Fruit fly (Drosophila melanogaster) whole organism, embryonic: ENCODE data around the gene Ctr9.

Source experiments
- Blimp-1 ChIP-seq: fragments of 200-800 bp; sonication (Bioruptor generic); optimal IDR thresholded peaks from 3 replicates; lab custom pipeline; 2018; ENCODE audit warnings: missing biosample characterization, missing genetic modification characterization, mild to moderate bottlenecking, moderate library complexity, missing genetic modification reagents
- CG10147 ChIP-seq: fragments of 200-800 bp; sonication (Bioruptor generic); optimal IDR thresholded peaks from 2 replicates; lab custom pipeline; 2019; ENCODE audit warnings: missing biosample characterization, mild to moderate bottlenecking, missing genetic modification characterization, moderate library complexity
- CG10209 ChIP-seq: fragments of 200-800 bp; sonication (Bioruptor generic); optimal IDR thresholded peaks from 3 replicates; lab custom pipeline; 2017; ENCODE audit warnings: missing biosample characterization, mild to moderate bottlenecking, missing genetic modification characterization, missing genetic modification reagents
- CG10654 ChIP-seq: fragments of 200-800 bp; sonication (Bioruptor generic); optimal IDR thresholded peaks from 2 replicates; lab custom pipeline; 2016; ENCODE audit warnings: missing biosample characterization, missing genetic modification characterization
- CG11085 ChIP-seq: fragments of 200-800 bp; sonication (Bioruptor generic); IDR thresholded peaks from 2 replicates; pipeline ENCODE4 v1.3.6; 2022; ENCODE audit warnings: missing biosample characterization, missing genetic modification characterization
- CG12299 ChIP-seq: fragments of 200-800 bp; sonication (Bioruptor generic); optimal IDR thresholded peaks from 2 replicates; lab custom pipeline; 2018; ENCODE audit warnings: missing biosample characterization, mild to moderate bottlenecking, missing genetic modification characterization
- CG14050 ChIP-seq: fragments of 200-800 bp; sonication (Bioruptor generic); IDR thresholded peaks from 3 replicates; pipeline ENCODE4 v1.3.6; 2022; ENCODE audit warnings: missing biosample characterization, missing genetic modification characterization
- CG16813 ChIP-seq: fragments of 200-800 bp; sonication (Bioruptor generic); IDR thresholded peaks from 3 replicates; pipeline ENCODE4 v1.3.6; 2022; ENCODE audit warnings: missing biosample characterization, missing genetic modification characterization; ENCODE audit not compliant: partially characterized antibody
- CG17829 ChIP-seq: fragments of 200-800 bp; optimal IDR thresholded peaks from 2 replicates; lab custom pipeline; 2019; ENCODE audit warnings: missing biosample characterization, mild to moderate bottlenecking, missing genetic modification characterization, moderate library complexity
- CG31441 ChIP-seq: fragments of 200-800 bp; sonication (Bioruptor generic); IDR thresholded peaks from 2 replicates; pipeline ENCODE4 v1.3.6; 2022; ENCODE audit warnings: missing biosample characterization, missing genetic modification characterization
- CG3163 ChIP-seq: fragments of 200-800 bp; sonication (Bioruptor generic); optimal IDR thresholded peaks from 3 replicates; lab custom pipeline; 2016; ENCODE audit warnings: missing biosample characterization, missing genetic modification characterization
- CG42726 ChIP-seq: fragments of 200-800 bp; sonication (Bioruptor generic); IDR thresholded peaks from 2 replicates; pipeline ENCODE4 v1.3.6; 2022; ENCODE audit warnings: missing biosample characterization, missing genetic modification characterization; ENCODE audit not compliant: partially characterized antibody
- CG4707 ChIP-seq: fragments of 200-800 bp; sonication (Bioruptor generic); optimal IDR thresholded peaks from 2 replicates; lab custom pipeline; 2018; ENCODE audit warnings: missing biosample characterization, mild to moderate bottlenecking, missing genetic modification characterization, moderate library complexity
- CG6272 ChIP-seq: fragments of 200-800 bp; sonication (Bioruptor generic); IDR thresholded peaks from 2 replicates; pipeline ENCODE4 v1.3.6; 2022; ENCODE audit warnings: missing biosample characterization, missing genetic modification characterization
- CG6689 ChIP-seq: fragments of 200-800 bp; sonication (Bioruptor generic); IDR thresholded peaks from 2 replicates; pipeline ENCODE4 v1.3.6; 2022; ENCODE audit warnings: missing biosample characterization, missing genetic modification characterization
- CG6854 ChIP-seq: fragments of 200-800 bp; sonication (Bioruptor generic); optimal IDR thresholded peaks from 3 replicates; lab custom pipeline; 2017; ENCODE audit warnings: missing biosample characterization, mild to moderate bottlenecking, missing genetic modification characterization
- CG7357 ChIP-seq: fragments of 200-800 bp; sonication (Bioruptor generic); IDR thresholded peaks from 3 replicates; pipeline ENCODE4 v1.3.6; 2022; ENCODE audit warnings: missing biosample characterization, missing genetic modification characterization
- CG8765 ChIP-seq: fragments of 200-800 bp; sonication (Bioruptor generic); IDR thresholded peaks from 2 replicates; pipeline ENCODE4 v1.3.6; 2022; ENCODE audit warnings: missing biosample characterization, missing genetic modification characterization
- CG9215 ChIP-seq: fragments of 200-800 bp; sonication (Bioruptor generic); IDR thresholded peaks from 2 replicates; pipeline ENCODE4 v1.3.6; 2022; ENCODE audit warnings: missing biosample characterization, missing genetic modification characterization
- CG9727 ChIP-seq: fragments of 200-800 bp; sonication (Bioruptor generic); optimal IDR thresholded peaks from 3 replicates; lab custom pipeline; 2017; ENCODE audit warnings: missing biosample characterization, mild to moderate bottlenecking, missing genetic modification characterization
- CG9817 ChIP-seq: fragments of 200-800 bp; sonication (Bioruptor generic); optimal IDR thresholded peaks from 2 replicates; lab custom pipeline; 2018; ENCODE audit warnings: missing biosample characterization, mild to moderate bottlenecking, missing genetic modification characterization, moderate library complexity
- D ChIP-seq, 2 experiments: fragments of 200-800 bp in 1 of 2; fragments of >200 bp in 1 of 2; sonication (Bioruptor generic) in 1 of 2; optimal IDR thresholded peaks; 2 replicates in 1 of 2; 3 replicates in 1 of 2; lab custom pipeline; 2017; ENCODE audit warnings: mild to moderate bottlenecking in 1 of 2, missing biosample characterization in 1 of 2, missing genetic modification characterization in 1 of 2, missing genetic modification reagents in 1 of 2
- D19A ChIP-seq: fragments of 200-800 bp; optimal IDR thresholded peaks from 3 replicates; lab custom pipeline; 2019; ENCODE audit warnings: missing biosample characterization, mild to moderate bottlenecking, missing genetic modification characterization, moderate library complexity
- Dfd ChIP-seq, 2 experiments: fragments of >200 bp; optimal IDR thresholded peaks; 2 replicates each; lab custom pipeline; 2017; ENCODE audit warnings: missing biosample characterization in 2 of 2, missing genetic modification characterization in 2 of 2
- Doc2 ChIP-seq: fragments of 200-800 bp; sonication (Bioruptor generic); IDR thresholded peaks from 2 replicates; pipeline ENCODE4 v1.3.6; 2022; ENCODE audit warnings: missing biosample characterization, missing genetic modification characterization
- Ets97D ChIP-seq: fragments of 200-800 bp; sonication (Bioruptor generic); optimal IDR thresholded peaks from 3 replicates; lab custom pipeline; 2016; ENCODE audit warnings: missing biosample characterization, missing genetic modification characterization
- Hr3 ChIP-seq: fragments of 200-800 bp; sonication (Bioruptor generic); optimal IDR thresholded peaks from 3 replicates; lab custom pipeline; 2016; ENCODE audit warnings: missing biosample characterization, missing genetic modification characterization
- Hr39 ChIP-seq: fragments of >200 bp; optimal IDR thresholded peaks from 2 replicates; lab custom pipeline; 2017
- Jarid2 ChIP-seq: fragments of 200-800 bp; sonication (Bioruptor generic); optimal IDR thresholded peaks from 3 replicates; lab custom pipeline; 2017; ENCODE audit warnings: mild to moderate bottlenecking, missing biosample characterization, missing genetic modification reagents, missing genetic modification characterization
- Lim3 ChIP-seq: fragments of 200-800 bp; sonication (Bioruptor generic); IDR thresholded peaks from 2 replicates; pipeline ENCODE4 v1.3.6; 2022; ENCODE audit warnings: missing biosample characterization, missing genetic modification characterization
- Optix ChIP-seq: fragments of 200-800 bp; sonication (Bioruptor generic); IDR thresholded peaks from 3 replicates; pipeline ENCODE4 v1.3.6; 2022; ENCODE audit warnings: missing biosample characterization, missing genetic modification characterization
- ab ChIP-seq: fragments of 200-800 bp; sonication (Bioruptor generic); optimal IDR thresholded peaks from 2 replicates; lab custom pipeline; 2016; ENCODE audit warnings: missing biosample characterization, missing genetic modification characterization
- br ChIP-seq: fragments of >200 bp; optimal IDR thresholded peaks from 2 replicates; lab custom pipeline; 2017
- ci ChIP-seq: fragments of 200-800 bp; sonication (Bioruptor generic); IDR thresholded peaks from 3 replicates; pipeline ENCODE4 v1.3.6; 2022; ENCODE audit warnings: missing biosample characterization, missing genetic modification characterization
- fd96Cb ChIP-seq: fragments of 200-800 bp; sonication (Bioruptor generic); optimal IDR thresholded peaks from 2 replicates; lab custom pipeline; 2018; ENCODE audit warnings: missing biosample characterization, mild to moderate bottlenecking, missing genetic modification characterization, moderate library complexity
- gce ChIP-seq: fragments of 200-800 bp; sonication (Bioruptor generic); IDR thresholded peaks from 3 replicates; pipeline ENCODE4 v1.3.6; 2022; ENCODE audit warnings: missing biosample characterization, missing genetic modification characterization
- grau ChIP-seq: fragments of 200-800 bp; optimal IDR thresholded peaks from 3 replicates; lab custom pipeline; 2019; ENCODE audit warnings: missing biosample characterization, mild to moderate bottlenecking, missing genetic modification characterization, moderate library complexity
- ind ChIP-seq: fragments of 200-800 bp; sonication (Bioruptor generic); optimal IDR thresholded peaks from 3 replicates; lab custom pipeline; 2016; ENCODE audit warnings: missing biosample characterization, missing genetic modification characterization
- jigr1 ChIP-seq: fragments of 200-800 bp; sonication (Bioruptor generic); IDR thresholded peaks from 3 replicates; pipeline ENCODE4 v1.3.6; 2022; ENCODE audit warnings: missing biosample characterization, missing genetic modification characterization
- klu ChIP-seq: fragments of 200-800 bp; sonication (Bioruptor generic); IDR thresholded peaks from 2 replicates; pipeline ENCODE4 v1.3.6; 2022; ENCODE audit warnings: missing biosample characterization, missing genetic modification characterization
- lbe ChIP-seq: fragments of 200-800 bp; sonication (Bioruptor generic); optimal IDR thresholded peaks from 2 replicates; lab custom pipeline; 2016; ENCODE audit warnings: missing biosample characterization, mild to moderate bottlenecking, missing genetic modification characterization
- maf-S ChIP-seq: fragments of 200-800 bp; sonication (Bioruptor generic); optimal IDR thresholded peaks from 2 replicates; lab custom pipeline; 2016; ENCODE audit warnings: missing biosample characterization, missing genetic modification characterization
- oc ChIP-seq: fragments of 200-800 bp; sonication (Bioruptor generic); optimal IDR thresholded peaks from 2 replicates; lab custom pipeline; 2018; ENCODE audit warnings: missing biosample characterization, mild to moderate bottlenecking, missing genetic modification characterization, moderate library complexity
- p53 ChIP-seq: fragments of 200-800 bp; sonication (Bioruptor generic); optimal IDR thresholded peaks from 2 replicates; lab custom pipeline; 2016; ENCODE audit warnings: missing biosample characterization, missing genetic modification characterization
- pb ChIP-seq: fragments of 200-800 bp; sonication (Bioruptor generic); optimal IDR thresholded peaks from 3 replicates; lab custom pipeline; 2016; ENCODE audit warnings: missing biosample characterization, missing genetic modification characterization
- pzg ChIP-seq: fragments of 200-800 bp; sonication (Bioruptor generic); optimal IDR thresholded peaks from 3 replicates; lab custom pipeline; 2018; ENCODE audit warnings: missing biosample characterization, mild to moderate bottlenecking, missing genetic modification characterization, moderate library complexity
- repo ChIP-seq: fragments of 200-800 bp; sonication (Bioruptor generic); optimal IDR thresholded peaks from 2 replicates; lab custom pipeline; 2016; ENCODE audit warnings: missing biosample characterization, missing genetic modification characterization
- sc ChIP-seq, 3 experiments: fragments of >200 bp in 2 of 3; fragments of 200-800 bp in 1 of 3; sonication (Bioruptor generic) in 1 of 3; optimal IDR thresholded peaks; 2 replicates in 2 of 3; 3 replicates in 1 of 3; lab custom pipeline; 2017; ENCODE audit warnings: mild to moderate bottlenecking in 1 of 3, missing biosample characterization in 1 of 3, missing genetic modification characterization in 1 of 3, missing genetic modification reagents in 1 of 3
- unc-4 ChIP-seq: fragments of 200-800 bp; sonication (Bioruptor generic); IDR thresholded peaks from 2 replicates; pipeline ENCODE4 v1.3.6; 2022; ENCODE audit warnings: missing biosample characterization, missing genetic modification characterization; ENCODE audit not compliant: partially characterized antibody
- vnd ChIP-seq: fragments of 200-800 bp; sonication (Bioruptor generic); IDR thresholded peaks from 3 replicates; pipeline ENCODE4 v1.3.6; 2022; ENCODE audit warnings: missing biosample characterization, missing genetic modification characterization; ENCODE audit not compliant: partially characterized antibody
- wek ChIP-seq: fragments of 200-800 bp; sonication (Bioruptor generic); optimal IDR thresholded peaks from 3 replicates; lab custom pipeline; 2018; ENCODE audit warnings: missing biosample characterization, mild to moderate bottlenecking, missing genetic modification characterization, moderate library complexity

The Ctr9 gene

DNA sequence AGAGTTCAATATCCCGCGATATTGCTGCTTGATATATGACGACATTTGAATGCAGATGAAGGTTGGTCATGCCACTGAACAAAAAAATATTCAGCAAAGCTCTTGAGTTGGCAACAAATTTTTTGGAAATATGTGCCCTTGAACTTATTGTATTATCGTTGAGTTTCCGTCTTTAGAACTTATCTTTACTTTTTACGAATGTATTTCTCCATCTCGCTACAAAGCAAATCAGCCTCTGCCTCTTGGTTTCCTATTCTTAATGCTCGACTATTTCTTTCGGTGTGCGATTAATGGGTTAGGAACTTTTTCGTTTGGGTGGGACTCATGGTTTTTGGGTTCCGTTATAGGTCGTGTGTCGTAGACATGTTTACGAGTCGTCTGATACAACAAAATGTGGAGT is 16.1 kb downstream of the Ctr9 start (continued):
- TF ChIP-seq sc (optimal IDR thresholded peaks at IDR 0.05; lab: Kevin White, UChicago) (no peak), sc (GFP tag; optimal IDR thresholded peaks at IDR 0.05; lab: Kevin White, UChicago) (peak; percentile 82), CG10209 (GFP tag; lab: Kevin White, UChicago) (peak; percentile 73), CG9817 (peak; percentile 18), gce (GFP tag; lab: Robert Waterston, UW) (peak; percentile 23; the same call in 1 of the 3 replicates), Hr3 (peak; percentile 59), Doc2 (no peak), Optix (GFP tag; lab: Robert Waterston, UW) (peak; percentile 60; the same call in 1 of the 3 replicates), CG10654 (GFP tag; lab: Kevin White, UChicago) (peak; percentile 49), CG4707 (GFP tag; lab: Kevin White, UChicago) (peak; percentile 57), lbe (GFP tag; lab: Kevin White, UChicago) (no peak), oc (tag; lab: Kevin White, UChicago) (peak; percentile 77), CG14050 (GFP tag; lab: Robert Waterston, UW) (peak; percentile 48; the same call in 1 of the 3 replicates), p53 (peak; percentile 4), jigr1 (GFP tag; lab: Robert Waterston, UW) (no peak), repo (no peak), CG16813 (GFP tag; lab: Robert Waterston, UW) (no peak), ind (GFP tag; lab: Kevin White, UChicago) (peak; percentile 58), D19A (tag; lab: Kevin White, UChicago) (peak; percentile 73), Hr39 (no peak), D (optimal IDR thresholded peaks at IDR 0.05; lab: Kevin White, UChicago) (no peak), D (GFP tag; optimal IDR thresholded peaks at IDR 0.05; lab: Kevin White, UChicago) (peak; percentile 65), unc-4 (no peak), klu (GFP tag; lab: Robert Waterston, UW) (no peak), CG11085 (GFP tag; lab: Robert Waterston, UW) (no peak), wek (GFP tag; lab: Kevin White, UChicago) (no peak), Lim3 (GFP tag; lab: Robert Waterston, UW) (peak; percentile 25; the same call in 1 of the 2 replicates), CG10147 (GFP tag; lab: Kevin White, UChicago) (peak; percentile 44), pzg (no peak), ci (GFP tag; lab: Robert Waterston, UW) (peak; percentile 70), Dfd (GFP tag; optimal IDR thresholded peaks at IDR 0.05; lab: Kevin White, UChicago) (no peak), CG9727 (GFP tag; lab: Kevin White, UChicago) (peak; percentile 34), CG31441 (GFP tag; lab: Robert Waterston, UW) (peak; percentile 71), Ets97D (GFP tag; lab: Kevin White, UChicago) (peak; percentile 14), CG7357 (GFP tag; lab: Robert Waterston, UW) (peak; percentile 42; the same call in 1 of the 3 replicates), Jarid2 (GFP tag; lab: Kevin White, UChicago) (peak; percentile 9), vnd (GFP tag; lab: Robert Waterston, UW) (no peak), CG6272 (GFP tag; lab: Robert Waterston, UW) (no peak), CG3163 (peak; percentile 54), CG8765 (GFP tag; lab: Robert Waterston, UW) (no peak), CG12299 (tag; lab: Kevin White, UChicago) (no peak), CG42726 (GFP tag; lab: Robert Waterston, UW) (no peak), grau (tag; lab: Kevin White, UChicago) (peak; percentile 77), CG6854 (GFP tag; lab: Kevin White, UChicago) (no peak), fd96Cb (tag; lab: Kevin White, UChicago) (peak; percentile 76), CG6689 (GFP tag; lab: Robert Waterston, UW) (peak; percentile 72), pb (peak; percentile 51), CG17829 (tag; lab: Kevin White, UChicago) (peak; percentile 82), CG9215 (GFP tag; lab: Robert Waterston, UW) (no peak), maf-S (GFP tag; lab: Kevin White, UChicago) (no peak), br (lab: Kevin White, UChicago) (no peak), Blimp-1 (GFP tag; lab: Kevin White, UChicago) (peak; percentile 88), ab (GFP tag; lab: Kevin White, UChicago) (no peak)
